Fruit fly (Drosophila melanogaster) whole organism, wandering third instar larva: Measurements from ENCODE around the gene Cad99C.
A peak's percentile ranks its signal among the peaks of the same experiment; 100 is the strongest.

Experiments used
- Abd-B ChIP-seq: fragments of >200 bp; optimal IDR thresholded peaks from 2 replicates; lab custom pipeline; 2017; ENCODE audit warnings: missing biosample characterization, missing genetic modification characterization
- CG9705 ChIP-seq: fragments of 200-800 bp; sonication (Bioruptor generic); optimal IDR thresholded peaks from 2 replicates; lab custom pipeline; 2018; ENCODE audit warnings: missing biosample characterization, mild to moderate bottlenecking, missing genetic modification characterization
- CrebA ChIP-seq: fragments of 200-800 bp; sonication (Bioruptor generic); optimal IDR thresholded peaks from 2 replicates; lab custom pipeline; 2016; ENCODE audit warnings: missing biosample characterization, mild to moderate bottlenecking, missing genetic modification characterization, borderline replicate concordance
- Dfd ChIP-seq: fragments of >200 bp; optimal IDR thresholded peaks from 2 replicates; lab custom pipeline; 2017; ENCODE audit warnings: missing biosample characterization, missing genetic modification characterization
- Dif ChIP-seq: fragments of 200-275, 200-300 bp; sonication (Bioruptor generic); optimal IDR thresholded peaks from 2 replicates; lab custom pipeline; 2018; ENCODE audit warnings: missing biosample characterization, missing genetic modification characterization; ENCODE audit not compliant: partially characterized antibody
- GATAd ChIP-seq: sonication (Bioruptor generic); optimal IDR thresholded peaks from 2 replicates; lab custom pipeline; 2016; ENCODE audit warnings: missing biosample characterization, missing genetic modification characterization
- HLH106 ChIP-seq: fragments of 200-800 bp; optimal IDR thresholded peaks from 3 replicates; lab custom pipeline; 2019; ENCODE audit warnings: missing biosample characterization, mild to moderate bottlenecking, missing genetic modification characterization, moderate library complexity
- Hnf4 ChIP-seq: fragments of 200-800 bp; sonication (Bioruptor generic); optimal IDR thresholded peaks from 2 replicates; lab custom pipeline; 2016; ENCODE audit warnings: missing biosample characterization, mild to moderate bottlenecking, missing genetic modification characterization
- Hr78 ChIP-seq: fragments of >200 bp; optimal IDR thresholded peaks from 2 replicates; lab custom pipeline; 2017; ENCODE audit warnings: missing biosample characterization, missing genetic modification characterization
- Hr83 ChIP-seq: fragments of 200-300 bp; sonication (Bioruptor generic); optimal IDR thresholded peaks from 2 replicates; lab custom pipeline; 2016; ENCODE audit warnings: missing biosample characterization, mild to moderate bottlenecking, missing genetic modification characterization, moderate library complexity; ENCODE audit not compliant: poor library complexity, severe bottlenecking
- Jra ChIP-seq: sonication (Bioruptor generic); optimal IDR thresholded peaks from 2 replicates; lab custom pipeline; 2016; ENCODE audit warnings: missing biosample characterization, missing genetic modification characterization
- Mio ChIP-seq: sonication (Bioruptor generic); optimal IDR thresholded peaks from 2 replicates; lab custom pipeline; 2016; ENCODE audit warnings: missing biosample characterization, missing genetic modification characterization
- Myc ChIP-seq: fragments of >200 bp; optimal IDR thresholded peaks from 2 replicates; lab custom pipeline; 2017
- N ChIP-seq: fragments of >200 bp; optimal IDR thresholded peaks from 2 replicates; lab custom pipeline; 2018; ENCODE audit warnings: missing biosample characterization, missing external identifiers, missing genetic modification characterization
- OdsH ChIP-seq: fragments of 200-800 bp; sonication (Bioruptor generic); optimal IDR thresholded peaks from 2 replicates; lab custom pipeline; 2016; ENCODE audit warnings: missing biosample characterization, mild to moderate bottlenecking, missing genetic modification characterization
- Rel ChIP-seq, 2 experiments: fragments of 200-800 bp; sonication (Bioruptor generic) in 1 of 2; optimal IDR thresholded peaks; 2 replicates in 1 of 2; 3 replicates in 1 of 2; lab custom pipeline; 2016 to 2019; ENCODE audit warnings: mild to moderate bottlenecking in 2 of 2, missing biosample characterization in 2 of 2, missing genetic modification characterization in 2 of 2, moderate library complexity in 1 of 2
- Sp1 ChIP-seq: fragments of 200-800 bp; sonication (Bioruptor generic); optimal IDR thresholded peaks from 3 replicates; lab custom pipeline; 2019; ENCODE audit warnings: missing biosample characterization, mild to moderate bottlenecking, missing genetic modification characterization, moderate library complexity
- Vsx2 ChIP-seq: fragments of 200-300, 225-300 bp; sonication (Bioruptor generic); optimal IDR thresholded peaks from 2 replicates; lab custom pipeline; 2018; ENCODE audit warnings: missing biosample characterization, missing genetic modification characterization; ENCODE audit not compliant: partially characterized antibody
- br ChIP-seq: fragments of 200-800 bp; sonication (Bioruptor generic); optimal IDR thresholded peaks from 2 replicates; lab custom pipeline; 2016; ENCODE audit warnings: missing biosample characterization, missing genetic modification characterization
- brk ChIP-seq: fragments of 200-800 bp; sonication (Bioruptor generic); optimal IDR thresholded peaks from 2 replicates; lab custom pipeline; 2016; ENCODE audit warnings: missing biosample characterization, mild to moderate bottlenecking, missing genetic modification characterization
- dl ChIP-seq, 2 experiments: fragments of 175-275, 200-275 bp in 1 of 2; fragments of 200-275 bp in 1 of 2; sonication (Bioruptor generic); optimal IDR thresholded peaks; lab custom pipeline; 2018; ENCODE audit warnings: mild to moderate bottlenecking in 2 of 2, missing biosample characterization in 2 of 2, missing genetic modification characterization in 2 of 2, moderate library complexity in 2 of 2; ENCODE audit not compliant: partially characterized antibody in 2 of 2, insufficient read depth in 1 of 2
- dmrt93B ChIP-seq: fragments of 200-800 bp; sonication (Bioruptor generic); optimal IDR thresholded peaks from 2 replicates; lab custom pipeline; 2018; ENCODE audit warnings: missing biosample characterization, mild to moderate bottlenecking, missing genetic modification characterization
- dsf ChIP-seq: sonication (Bioruptor generic); optimal IDR thresholded peaks from 2 replicates; lab custom pipeline; 2016; ENCODE audit warnings: missing biosample characterization, missing genetic modification characterization, borderline replicate concordance
- ey ChIP-seq: fragments of 200-800 bp; sonication (Bioruptor generic); optimal IDR thresholded peaks from 2 replicates; lab custom pipeline; 2016; ENCODE audit warnings: missing biosample characterization, missing genetic modification characterization
- foxo ChIP-seq, 2 experiments: fragments of 200-800 bp; sonication (Bioruptor generic); optimal IDR thresholded peaks; 2 replicates in 1 of 2; 3 replicates in 1 of 2; lab custom pipeline; 2016 to 2017; ENCODE audit warnings: missing biosample characterization in 2 of 2, missing genetic modification characterization in 2 of 2
- fru ChIP-seq: fragments of 200-800 bp; sonication (Bioruptor generic); optimal IDR thresholded peaks from 3 replicates; lab custom pipeline; 2016; ENCODE audit warnings: missing biosample characterization, mild to moderate bottlenecking, missing genetic modification characterization
- jim ChIP-seq: fragments of 175-275, 200-325 bp; sonication (Bioruptor generic); optimal IDR thresholded peaks from 2 replicates; lab custom pipeline; 2016; ENCODE audit warnings: missing biosample characterization, mild to moderate bottlenecking, missing genetic modification characterization
- lola ChIP-seq: fragments of >200 bp; optimal IDR thresholded peaks from 2 replicates; lab custom pipeline; 2017; ENCODE audit warnings: missing biosample characterization, missing genetic modification characterization
- pan ChIP-seq: fragments of >200 bp; optimal IDR thresholded peaks from 2 replicates; lab custom pipeline; 2017
- psq ChIP-seq: fragments of 200-800 bp; sonication (Bioruptor generic); optimal IDR thresholded peaks from 3 replicates; lab custom pipeline; 2017; ENCODE audit warnings: missing biosample characterization, mild to moderate bottlenecking, missing genetic modification characterization, moderate library complexity
- rgr ChIP-seq: fragments of 200-800 bp; sonication (Bioruptor generic); optimal IDR thresholded peaks from 3 replicates; lab custom pipeline; 2016; ENCODE audit warnings: missing biosample characterization, mild to moderate bottlenecking, missing genetic modification characterization
- sage ChIP-seq: fragments of 200-800 bp; sonication (Bioruptor generic); optimal IDR thresholded peaks from 2 replicates; lab custom pipeline; 2016; ENCODE audit warnings: missing biosample characterization, mild to moderate bottlenecking, missing genetic modification characterization
- sv ChIP-seq: fragments of 200-800 bp; sonication (Bioruptor generic); optimal IDR thresholded peaks from 3 replicates; lab custom pipeline; 2016; ENCODE audit warnings: missing biosample characterization, missing genetic modification characterization
- tai ChIP-seq: sonication (Bioruptor generic); optimal IDR thresholded peaks from 2 replicates; lab custom pipeline; 2016; ENCODE audit warnings: missing biosample characterization, missing genetic modification characterization
- usp ChIP-seq: fragments of >200 bp; optimal IDR thresholded peaks from 2 replicates; lab custom pipeline; 2017; ENCODE audit warnings: missing biosample characterization, missing genetic modification characterization
- woc ChIP-seq: sonication (Bioruptor generic); optimal IDR thresholded peaks from 2 replicates; lab custom pipeline; 2016; ENCODE audit warnings: missing biosample characterization, mild to moderate bottlenecking, missing genetic modification characterization

Gene Cad99C

DNA sequence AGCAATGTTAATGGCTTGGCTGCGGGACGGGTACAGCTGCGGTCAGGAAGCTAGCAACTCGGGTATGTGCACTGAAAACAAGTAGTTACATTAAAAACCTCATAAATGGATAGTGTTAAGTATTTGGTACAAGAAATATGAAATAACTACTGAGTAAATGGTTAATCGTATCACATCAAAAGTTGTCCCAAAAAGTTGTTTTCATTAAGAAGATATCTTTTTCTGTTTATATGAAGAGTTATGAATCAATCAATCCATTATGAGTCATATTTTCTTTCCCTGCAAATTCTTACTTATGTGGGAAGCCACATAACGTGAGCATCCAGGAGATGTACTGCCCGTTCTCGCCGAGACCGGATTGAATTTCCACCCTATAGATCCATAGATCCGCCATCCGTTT lies 2.7 kb upstream of the Cad99C start:
- no peak for TF ChIP-seq Mio (GFP tag; lab: Kevin White, UChicago)
- TF ChIP-seq jim (GFP tag; lab: Kevin White, UChicago) = no peak
- no peak for TF ChIP-seq CrebA (GFP tag; lab: Kevin White, UChicago)

DNA sequence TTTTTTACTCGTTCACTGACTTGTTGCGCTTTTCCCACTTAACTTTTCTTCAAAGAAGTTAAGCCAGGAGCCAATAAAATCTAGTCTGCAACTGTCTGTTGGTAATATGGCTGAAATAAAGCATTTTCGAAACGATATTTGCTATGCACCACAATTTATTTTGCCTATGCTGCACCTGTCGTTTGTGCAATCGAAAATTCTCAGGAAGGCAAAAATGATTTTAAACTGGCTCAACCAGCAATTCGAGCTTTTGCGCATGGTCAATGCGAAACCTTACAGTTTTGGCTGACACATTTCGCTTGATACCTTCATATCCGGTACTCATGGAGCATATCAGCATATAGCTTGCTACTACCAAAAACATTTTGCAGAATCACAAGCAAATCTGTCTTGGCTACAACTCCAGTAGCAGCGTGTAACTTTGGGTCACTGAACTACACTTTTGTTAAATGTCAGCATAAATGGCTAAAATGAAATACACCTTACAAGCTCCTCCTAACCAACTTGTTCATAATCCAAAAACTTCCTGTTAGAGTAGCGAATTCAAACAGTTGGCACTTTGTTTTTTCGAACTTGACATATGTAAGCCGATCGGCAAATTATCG lies 1.6 kb upstream of the Cad99C start:
- TF ChIP-seq fru = no peak
- TF ChIP-seq Jra = no peak
- no peak for TF ChIP-seq dmrt93B (GFP tag; lab: Kevin White, UChicago)
- TF ChIP-seq Sp1 (GFP tag; lab: Kevin White, UChicago) = no peak
- no peak for TF ChIP-seq Abd-B (GFP tag; lab: Kevin White, UChicago)
- TF ChIP-seq br (GFP tag; lab: Kevin White, UChicago) = no peak
- no peak for TF ChIP-seq Dfd (GFP tag; lab: Kevin White, UChicago)
- no peak for TF ChIP-seq Hnf4
- TF ChIP-seq N (GFP tag; lab: Kevin White, UChicago) = no peak
- TF ChIP-seq dsf = no peak
- TF ChIP-seq lola (GFP tag; lab: Kevin White, UChicago) = no peak
- no peak for TF ChIP-seq brk (GFP tag; lab: Kevin White, UChicago)
- TF ChIP-seq pan = no peak
- TF ChIP-seq sage = no peak
- TF ChIP-seq GATAd (GFP tag; lab: Kevin White, UChicago) = no peak

DNA sequence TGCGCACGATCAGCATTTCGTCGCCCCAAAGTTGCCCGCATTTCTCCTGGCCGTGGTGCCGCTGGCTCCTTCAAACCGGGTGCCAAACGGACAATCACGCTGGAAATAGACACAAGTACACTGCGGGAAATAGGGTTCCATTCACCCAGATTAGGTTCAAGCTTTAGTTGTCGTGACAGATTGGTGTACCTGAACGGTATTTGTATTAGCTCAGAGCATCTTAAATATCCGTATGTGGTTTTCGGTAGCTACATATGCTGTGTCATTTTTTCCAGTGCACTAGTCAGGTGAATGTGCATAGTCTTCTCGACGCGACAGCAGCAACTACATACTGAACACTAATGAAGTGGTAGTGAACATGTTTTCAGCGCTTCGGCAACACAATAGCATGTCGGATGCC lies 5.7 kb downstream of the Cad99C start:
- TF ChIP-seq dmrt93B (GFP tag; lab: Kevin White, UChicago) (no peak), Hr78 (GFP tag; lab: Kevin White, UChicago) (no peak), OdsH (GFP tag; lab: Kevin White, UChicago) (no peak), CrebA (GFP tag; lab: Kevin White, UChicago) (no peak), sv (GFP tag; lab: Kevin White, UChicago) (no peak), pan (no peak), Hnf4 (no peak), CG9705 (GFP tag; lab: Kevin White, UChicago) (no peak), Jra (no peak), ey (GFP tag; lab: Kevin White, UChicago) (no peak), Dif (GFP tag; lab: Kevin White, UChicago) (no peak), dsf (no peak), fru (no peak), Myc (lab: Kevin White, UChicago) (no peak), Abd-B (GFP tag; lab: Kevin White, UChicago) (no peak), Mio (GFP tag; lab: Kevin White, UChicago) (no peak)
- TF ChIP-seq, all 38 proteins: peak for 0

DNA sequence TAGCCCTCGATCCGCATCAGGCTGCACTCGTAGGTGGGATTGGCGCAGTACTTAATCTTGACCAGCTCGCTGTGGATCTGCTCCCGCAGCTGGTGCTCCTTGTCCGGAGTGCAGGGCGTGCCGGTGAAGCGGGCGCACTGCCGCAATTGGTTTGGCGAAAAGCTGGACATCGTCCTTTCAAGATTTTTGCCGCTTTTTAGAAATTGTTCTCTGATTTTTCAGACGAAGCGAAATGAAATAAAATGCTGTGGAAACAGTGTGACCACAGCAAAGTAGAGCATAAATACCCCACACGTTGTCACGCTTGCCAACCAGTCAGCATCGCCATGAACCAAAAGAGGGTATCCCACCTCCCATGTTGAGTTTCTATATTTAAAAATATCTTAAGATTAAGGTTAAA lies 15.8 kb downstream of the Cad99C start, which contains the start of gene dgt1:
dgt1 (minus strand) TSS at position 264 of the 400 bp plus-strand sequence.
- TF ChIP-seq Vsx2 (GFP tag; lab: Kevin White, UChicago) = no peak
- TF ChIP-seq Myc (lab: Kevin White, UChicago) = peak; percentile 81
- TF ChIP-seq Dfd (GFP tag; lab: Kevin White, UChicago) = no peak
- no peak for TF ChIP-seq CrebA (GFP tag; lab: Kevin White, UChicago)
- no peak for TF ChIP-seq Mio (GFP tag; lab: Kevin White, UChicago)
- TF ChIP-seq, all 38 proteins: peak for 1

DNA sequence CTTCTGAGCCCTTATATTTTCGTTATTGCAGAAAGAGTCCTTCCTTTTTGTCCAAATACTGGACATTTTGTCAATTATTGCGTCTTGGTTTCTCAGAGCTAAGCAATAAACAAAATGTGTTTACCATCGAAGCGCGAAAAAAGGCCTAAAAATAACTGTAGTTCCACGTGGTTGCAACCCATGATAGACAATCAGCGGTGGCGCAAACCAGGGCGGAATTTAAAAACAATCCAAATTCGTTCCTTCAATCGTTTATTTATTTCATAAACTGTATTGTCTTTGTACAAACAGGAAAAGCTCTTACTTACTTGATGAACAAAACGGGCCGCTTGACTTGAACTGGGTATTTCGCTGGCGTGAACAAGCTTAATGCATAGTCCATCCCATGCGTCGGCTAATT lies 17.3 kb downstream of the Cad99C start, which contains the start of gene CG7824:
CG7824 (minus strand) TSS at position 131 of the 400 bp plus-strand sequence.
- TF ChIP-seq Dif (GFP tag; lab: Kevin White, UChicago) (no peak), Rel (GFP tag; optimal IDR thresholded peaks at IDR 0.05; lab: Kevin White, UChicago) (no peak), Rel (tag; optimal IDR thresholded peaks at IDR 0.05; lab: Kevin White, UChicago) (peak; percentile 50)

DNA sequence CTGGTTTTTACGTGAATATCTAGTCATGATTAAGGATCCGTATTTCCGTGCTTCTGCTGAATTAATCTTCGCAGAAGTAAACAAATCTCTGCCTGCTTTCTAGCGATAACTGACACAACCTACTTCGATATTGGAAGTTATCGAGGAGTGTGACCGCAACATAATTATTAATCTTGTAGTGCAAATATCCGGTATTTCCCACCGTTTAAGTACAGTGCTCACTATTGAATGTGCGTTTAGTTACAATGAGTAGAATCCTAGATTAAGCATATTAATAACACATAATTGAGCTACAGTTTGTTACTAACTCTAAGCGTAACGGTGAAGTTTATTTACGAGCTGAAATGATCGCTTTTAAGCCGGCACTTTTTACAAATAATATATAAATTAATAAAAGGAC lies 18.3 kb downstream of the Cad99C start:
- no peak for TF ChIP-seq br (GFP tag; lab: Kevin White, UChicago)
- no peak for TF ChIP-seq GATAd (GFP tag; lab: Kevin White, UChicago)
- TF ChIP-seq dmrt93B (GFP tag; lab: Kevin White, UChicago) = no peak
- peak; percentile 45 for TF ChIP-seq HLH106 (tag; lab: Kevin White, UChicago)
- TF ChIP-seq fru = no peak
- TF ChIP-seq Myc (lab: Kevin White, UChicago) = no peak
- TF ChIP-seq Sp1 (GFP tag; lab: Kevin White, UChicago) = no peak
- no peak for TF ChIP-seq brk (GFP tag; lab: Kevin White, UChicago)
- TF ChIP-seq woc (GFP tag; lab: Kevin White, UChicago) = no peak
- no peak for TF ChIP-seq Mio (GFP tag; lab: Kevin White, UChicago)
- TF ChIP-seq Jra = no peak
- no peak for TF ChIP-seq usp (GFP tag; lab: Kevin White, UChicago)
- no peak for TF ChIP-seq Dif (GFP tag; lab: Kevin White, UChicago)
- TF ChIP-seq dsf = no peak
- peak; percentile 9 for TF ChIP-seq CG9705 (GFP tag; lab: Kevin White, UChicago)
- TF ChIP-seq tai (GFP tag; lab: Kevin White, UChicago) = no peak
- no peak for TF ChIP-seq Hr83 (GFP tag; lab: Kevin White, UChicago)
- no peak for TF ChIP-seq rgr
- TF ChIP-seq Hr78 (GFP tag; lab: Kevin White, UChicago) = no peak
- TF ChIP-seq Dfd (GFP tag; lab: Kevin White, UChicago) = no peak
- no peak for TF ChIP-seq psq (GFP tag; lab: Kevin White, UChicago)
- peak in 1 of 2 experiments; percentile 43 for TF ChIP-seq foxo (GFP tag; optimal IDR thresholded peaks at IDR 0.05; lab: Kevin White, UChicago)
- no peak for TF ChIP-seq dl (GFP tag; optimal IDR thresholded peaks at IDR 0.05; lab: Kevin White, UChicago; ENCODE audit: insufficient read depth in 1 of 2, partially characterized antibody in 2 of 2)
